Worm (Caenorhabditis elegans) whole organism, L1 larva: ENCODE data around the gene cpg-9.

Source experiments
- aha-1 ChIP-seq: fragments of 150-350 bp; optimal IDR thresholded peaks from 2 replicates; lab custom pipeline; 2014; ENCODE audit warnings: missing biosample characterization, missing genetic modification characterization
- aly-2 ChIP-seq: fragments of 150-350 bp; optimal IDR thresholded peaks from 2 replicates; lab custom pipeline; 2014; ENCODE audit warnings: missing biosample characterization, missing genetic modification characterization
- ama-1 ChIP-seq: fragments of 150-350 bp; optimal IDR thresholded peaks from 2 replicates; lab custom pipeline; 2014
- blmp-1 ChIP-seq: fragments of 150-350 bp; optimal IDR thresholded peaks from 2 replicates; lab custom pipeline; 2014; ENCODE audit warnings: missing biosample characterization, missing genetic modification characterization
- ceh-63 ChIP-seq: fragments of 200-800 bp; sonication (Bioruptor generic); optimal IDR thresholded peaks from 2 replicates; lab custom pipeline; 2018; ENCODE audit warnings: mild to moderate bottlenecking, missing genetic modification characterization, missing compliant biosample characterization
- ceh-8 ChIP-seq: fragments of 200-800 bp; sonication (Bioruptor generic); optimal IDR thresholded peaks from 2 replicates; lab custom pipeline; 2018; ENCODE audit warnings: mild to moderate bottlenecking, missing genetic modification characterization, moderate library complexity, missing compliant biosample characterization
- ces-1 ChIP-seq: fragments of 150-350 bp; optimal IDR thresholded peaks from 2 replicates; lab custom pipeline; 2014; ENCODE audit warnings: missing biosample characterization, missing genetic modification reagents, missing genetic modification characterization
- dsc-1 ChIP-seq: sonication (generic microtip); optimal IDR thresholded peaks from 2 replicates; lab custom pipeline; 2016; ENCODE audit warnings: mild to moderate bottlenecking, missing genetic modification characterization, missing compliant biosample characterization
- egl-27 ChIP-seq, 2 experiments: fragments of 150-350 bp in 1 of 2; sonication (generic microtip); optimal IDR thresholded peaks; 3 replicates each; lab custom pipeline; 2017 to 2018; ENCODE audit warnings: missing biosample characterization in 2 of 2, missing genetic modification characterization in 2 of 2, missing genetic modification reagents in 2 of 2
- elt-3 ChIP-seq, 6 experiments: fragments of 150-350 bp in 1 of 6; sonication (generic microtip); optimal IDR thresholded peaks; 2 replicates each; lab custom pipeline; 2017 to 2018; ENCODE audit warnings: missing biosample characterization in 6 of 6, missing genetic modification characterization in 6 of 6, inconsistent platforms in 1 of 6
- fkh-4 ChIP-seq: sonication (generic microtip); optimal IDR thresholded peaks from 2 replicates; lab custom pipeline; 2016; ENCODE audit warnings: missing compliant biosample characterization, missing genetic modification characterization, borderline replicate concordance
- fkh-8 ChIP-seq: sonication (generic microtip); optimal IDR thresholded peaks from 2 replicates; lab custom pipeline; 2016; ENCODE audit warnings: mild to moderate bottlenecking, missing genetic modification characterization, missing compliant biosample characterization
- fos-1 ChIP-seq: fragments of 150-350 bp; optimal IDR thresholded peaks from 2 replicates; lab custom pipeline; 2014; ENCODE audit warnings: missing biosample characterization, missing genetic modification characterization
- hlh-17 ChIP-seq: fragments of 200-800 bp; sonication (Bioruptor generic); optimal IDR thresholded peaks from 2 replicates; lab custom pipeline; 2018; ENCODE audit warnings: missing genetic modification characterization, mild to moderate bottlenecking, missing compliant biosample characterization, moderate library complexity, borderline replicate concordance
- hpl-2 ChIP-seq: fragments of 150-350 bp; optimal IDR thresholded peaks from 2 replicates; lab custom pipeline; 2014; ENCODE audit warnings: missing biosample characterization, missing genetic modification reagents, missing genetic modification characterization
- lin-14 ChIP-seq: fragments of 200-800 bp; sonication (Bioruptor generic); optimal IDR thresholded peaks from 2 replicates; lab custom pipeline; 2018; ENCODE audit warnings: mild to moderate bottlenecking, missing genetic modification characterization, moderate library complexity, missing compliant biosample characterization
- lin-15B ChIP-seq: fragments of 150-350 bp; sonication (generic microtip); optimal IDR thresholded peaks from 3 replicates; lab custom pipeline; 2014; ENCODE audit warnings: missing biosample characterization, missing genetic modification characterization
- lin-35 ChIP-seq, 2 experiments: fragments of 150-350 bp; optimal IDR thresholded peaks; 2 replicates each; lab custom pipeline; 2014; ENCODE audit warnings: missing biosample characterization in 2 of 2, missing genetic modification characterization in 2 of 2, missing genetic modification reagents in 2 of 2
- lin-39 ChIP-seq: fragments of 150-350 bp; optimal IDR thresholded peaks from 2 replicates; lab custom pipeline; 2014; ENCODE audit warnings: missing biosample characterization, missing genetic modification reagents, missing genetic modification characterization
- lir-3 ChIP-seq: sonication (generic microtip); optimal IDR thresholded peaks from 2 replicates; lab custom pipeline; 2016; ENCODE audit warnings: mild to moderate bottlenecking, missing genetic modification characterization, moderate library complexity, missing compliant biosample characterization; ENCODE audit not compliant: poor library complexity
- mab-9 ChIP-seq: fragments of 200-800 bp; sonication (Bioruptor generic); IDR thresholded peaks from 2 replicates; pipeline ENCODE4 v1.3.6; 2022; ENCODE audit warnings: missing genetic modification reagents, missing genetic modification characterization, missing compliant biosample characterization
- mef-2 ChIP-seq: fragments of 150-350 bp; optimal IDR thresholded peaks from 2 replicates; lab custom pipeline; 2014; ENCODE audit warnings: missing biosample characterization, missing genetic modification characterization
- mep-1 ChIP-seq: fragments of 150-350 bp; optimal IDR thresholded peaks from 2 replicates; lab custom pipeline; 2014; ENCODE audit warnings: missing biosample characterization, missing genetic modification characterization
- nhr-11 ChIP-seq: fragments of 150-350 bp; optimal IDR thresholded peaks from 2 replicates; lab custom pipeline; 2014; ENCODE audit warnings: missing biosample characterization, missing genetic modification characterization
- nhr-12 ChIP-seq: sonication (generic microtip); optimal IDR thresholded peaks from 2 replicates; lab custom pipeline; 2017; ENCODE audit warnings: missing biosample characterization, missing genetic modification characterization
- nhr-19 ChIP-seq: fragments of 200-800 bp; sonication (Bioruptor generic); conservative IDR thresholded peaks from 2 replicates; pipeline ENCODE4 v1.3.6; 2022; ENCODE audit warnings: missing genetic modification characterization, missing compliant biosample characterization
- nhr-237 ChIP-seq: fragments of 150-350 bp; optimal IDR thresholded peaks from 2 replicates; lab custom pipeline; 2014; ENCODE audit warnings: missing biosample characterization, missing genetic modification characterization
- nhr-28 ChIP-seq: fragments of 150-350 bp; optimal IDR thresholded peaks from 2 replicates; lab custom pipeline; 2014; ENCODE audit warnings: missing biosample characterization, missing genetic modification characterization
- nhr-76 ChIP-seq: sonication (generic microtip); optimal IDR thresholded peaks from 2 replicates; lab custom pipeline; 2017; ENCODE audit warnings: missing biosample characterization, missing genetic modification characterization
- nhr-77 ChIP-seq: fragments of 150-350 bp; optimal IDR thresholded peaks from 2 replicates; lab custom pipeline; 2014; ENCODE audit warnings: missing biosample characterization, missing genetic modification characterization
- nhr-84 ChIP-seq: sonication (generic microtip); optimal IDR thresholded peaks from 2 replicates; lab custom pipeline; 2017; ENCODE audit warnings: missing biosample characterization, missing genetic modification characterization
- nhr-85 ChIP-seq: sonication (generic microtip); peaks from one replicate; lab custom pipeline; 2016; ENCODE audit warnings: missing genetic modification characterization, inconsistent platforms, missing compliant biosample characterization
- pax-3 ChIP-seq: fragments of 200-800 bp; sonication (Bioruptor generic); optimal IDR thresholded peaks from 2 replicates; lab custom pipeline; 2018; ENCODE audit warnings: mild to moderate bottlenecking, missing genetic modification characterization, moderate library complexity, missing compliant biosample characterization
- skn-1 ChIP-seq: fragments of 150-350 bp; optimal IDR thresholded peaks from 2 replicates; lab custom pipeline; 2014; ENCODE audit warnings: missing biosample characterization, missing genetic modification characterization
- sox-4 ChIP-seq: sonication (generic microtip); optimal IDR thresholded peaks from 2 replicates; lab custom pipeline; 2016; ENCODE audit warnings: missing genetic modification characterization, missing compliant biosample characterization
- sup-37 ChIP-seq: fragments of 200-800 bp; sonication (Bioruptor generic); optimal IDR thresholded peaks from 2 replicates; lab custom pipeline; 2018; ENCODE audit warnings: mild to moderate bottlenecking, missing genetic modification characterization, missing compliant biosample characterization
- tlp-1 ChIP-seq: fragments of 150-350 bp; optimal IDR thresholded peaks from 2 replicates; lab custom pipeline; 2014; ENCODE audit warnings: missing biosample characterization, missing genetic modification characterization
- unc-130 ChIP-seq: fragments of 150-350 bp; optimal IDR thresholded peaks from 2 replicates; lab custom pipeline; 2017; ENCODE audit warnings: missing biosample characterization, missing genetic modification characterization, inconsistent platforms
- unc-62 ChIP-seq: fragments of 150-350 bp; optimal IDR thresholded peaks from 2 replicates; lab custom pipeline; 2014; ENCODE audit warnings: missing biosample characterization, missing genetic modification reagents, missing genetic modification characterization
- ztf-11 ChIP-seq, 2 experiments: sonication (generic microtip); optimal IDR thresholded peaks; 2 replicates each; lab custom pipeline; 2016 to 2017; ENCODE audit warnings: missing genetic modification characterization in 2 of 2, missing biosample characterization in 1 of 2, missing compliant biosample characterization in 1 of 2
- ztf-4 ChIP-seq: fragments of 150-350 bp; optimal IDR thresholded peaks from 2 replicates; lab custom pipeline; 2014; ENCODE audit warnings: missing biosample characterization, missing genetic modification characterization

cpg-9 gene

ce11 chrIV:3029882-3030281 lies 40.1 kb downstream of the cpg-9 start (continued):
- TF ChIP-seq ces-1 (no peak), mef-2 (tag; lab: Kevin White, UChicago) (peak; percentile 87), tlp-1 (tag; lab: Kevin White, UChicago) (no peak), sox-4 (tag; lab: Kevin White, UChicago) (no peak), nhr-237 (no peak), ceh-63 (GFP tag; lab: Kevin White, UChicago) (no peak), fos-1 (tag; lab: Kevin White, UChicago) (no peak), nhr-85 (no peak), aly-2 (tag; lab: Kevin White, UChicago) (no peak), mep-1 (tag; lab: Kevin White, UChicago) (no peak), lin-35 (GFP tag; optimal IDR thresholded peaks at IDR 0.05; lab: Kevin White, UChicago) (peak in 1 of 2 experiments; percentile 34), nhr-77 (tag; lab: Kevin White, UChicago) (no peak), mab-9 (GFP tag; lab: Robert Waterston, UW) (no peak), ztf-4 (tag; lab: Kevin White, UChicago) (peak; percentile 37), lin-14 (GFP tag; lab: Kevin White, UChicago) (peak; percentile 72), nhr-76 (tag; lab: Kevin White, UChicago) (no peak), elt-3 (tag; optimal IDR thresholded peaks at IDR 0.05; lab: Kevin White, UChicago) (no peak), unc-130 (tag; lab: Kevin White, UChicago) (peak; percentile 46), skn-1 (tag; lab: Kevin White, UChicago) (no peak), nhr-28 (tag; lab: Kevin White, UChicago) (no peak), ztf-11 (tag; optimal IDR thresholded peaks at IDR 0.05; lab: Kevin White, UChicago) (no peak), blmp-1 (no peak), nhr-11 (tag; lab: Kevin White, UChicago) (peak; percentile 5), ama-1 (lab: Kevin White, UChicago) (no peak), egl-27 (tag; optimal IDR thresholded peaks at IDR 0.05; lab: Kevin White, UChicago) (no peak), ceh-8 (no peak), nhr-19 (GFP tag; lab: Robert Waterston, UW) (peak; percentile 60), hlh-17 (GFP tag; lab: Kevin White, UChicago) (no peak), hpl-2 (GFP tag; lab: Kevin White, UChicago) (no peak), fkh-4 (no peak), pax-3 (tag; lab: Kevin White, UChicago) (no peak), unc-62 (GFP tag; lab: Kevin White, UChicago) (no peak), nhr-84 (tag; lab: Kevin White, UChicago) (no peak), nhr-12 (tag; lab: Kevin White, UChicago) (no peak), aha-1 (tag; lab: Kevin White, UChicago) (no peak)

- TF ChIP-seq lin-15B (no peak), dsc-1 (tag; lab: Kevin White, UChicago) (no peak), blmp-1 (no peak), lin-14 (GFP tag; lab: Kevin White, UChicago) (no peak), ztf-4 (tag; lab: Kevin White, UChicago) (no peak), lin-39 (tag; lab: Kevin White, UChicago) (no peak), lir-3 (no peak), mep-1 (tag; lab: Kevin White, UChicago) (no peak), fkh-8 (no peak), sup-37 (GFP tag; lab: Kevin White, UChicago) (no peak)
Observed at ce11 chrIV:3028842-3029241, 41.2 kb downstream of the cpg-9 start, which contains the start of gene ndnf-1. TSS of gene ndnf-1 (minus strand) at chrIV:3028942.
